Worm (Caenorhabditis elegans): Measurements from ENCODE around the gene ZK792.12.

- no peak for TF ChIP-seq nhr-28 (tag; optimal IDR thresholded peaks at IDR 0.05)
- TF ChIP-seq hlh-1 (tag; optimal IDR thresholded peaks at IDR 0.05) = peak; percentile 17
- no peak for TF ChIP-seq ztf-11 (tag; optimal IDR thresholded peaks at IDR 0.05)
- TF ChIP-seq unc-62 (GFP tag; optimal IDR thresholded peaks at IDR 0.05) = no peak
- TF ChIP-seq snpc-4 (tag; optimal IDR thresholded peaks at IDR 0.05) = no peak
- no peak for TF ChIP-seq ham-2 (GFP tag; optimal IDR thresholded peaks at IDR 0.05)
- no peak for TF ChIP-seq flh-1 (GFP tag; optimal IDR thresholded peaks at IDR 0.05)
- no peak for TF ChIP-seq nhr-76 (tag; optimal IDR thresholded peaks at IDR 0.05)
These were observed 46.7 kb upstream of the ZK792.12 start for ce11 chrIV:11646908-11647307.

Data from whole organism, mixed stage, embryonic.